Fruit fly (Drosophila melanogaster) whole organism, prepupa: ENCODE results near the gene CG3982.

ENCODE experiments used
- CG10631 ChIP-seq: fragments of 200-800 bp; sonication (Bioruptor generic); optimal IDR thresholded peaks from 2 replicates; lab custom pipeline; 2016; ENCODE audit warnings: missing biosample characterization, missing genetic modification characterization
- CG10669 ChIP-seq: fragments of 200-800 bp; sonication (Bioruptor generic); optimal IDR thresholded peaks from 3 replicates; lab custom pipeline; 2018; ENCODE audit warnings: missing biosample characterization, mild to moderate bottlenecking, missing genetic modification characterization, moderate library complexity
- CG11294 ChIP-seq: fragments of 200-800 bp; sonication (Bioruptor generic); IDR thresholded peaks from 2 replicates; pipeline ENCODE4 v1.3.6; 2022; ENCODE audit warnings: missing biosample characterization, missing genetic modification characterization
- CG11762 ChIP-seq: fragments of 200-800 bp; sonication (Bioruptor generic); optimal IDR thresholded peaks from 3 replicates; lab custom pipeline; 2016; ENCODE audit warnings: missing biosample characterization, missing genetic modification characterization; ENCODE audit not compliant: insufficient read depth
- CG11902 ChIP-seq: fragments of 200-800 bp; sonication (Bioruptor generic); optimal IDR thresholded peaks from 3 replicates; lab custom pipeline; 2016; ENCODE audit warnings: missing biosample characterization, missing genetic modification characterization
- CG15336 ChIP-seq: fragments of 200-800 bp; sonication (Bioruptor generic); IDR thresholded peaks from 2 replicates; pipeline ENCODE4 v1.3.6; 2022; ENCODE audit warnings: missing biosample characterization, missing genetic modification characterization
- CG3032 ChIP-seq: fragments of 200-800 bp; optimal IDR thresholded peaks from 2 replicates; lab custom pipeline; 2019; ENCODE audit warnings: missing biosample characterization, mild to moderate bottlenecking, missing genetic modification characterization, moderate library complexity
- CG31627 ChIP-seq: fragments of 200-800 bp; sonication (Bioruptor generic); optimal IDR thresholded peaks from 3 replicates; lab custom pipeline; 2016; ENCODE audit warnings: missing biosample characterization, missing genetic modification characterization
- CG32006 ChIP-seq: fragments of 200-800 bp; sonication (Bioruptor generic); optimal IDR thresholded peaks from 3 replicates; lab custom pipeline; 2017; ENCODE audit warnings: missing biosample characterization, mild to moderate bottlenecking, missing genetic modification characterization
- CG34406 ChIP-seq: fragments of 200-800 bp; sonication (Bioruptor generic); optimal IDR thresholded peaks from 3 replicates; lab custom pipeline; 2016; ENCODE audit warnings: missing biosample characterization, missing genetic modification characterization
- CG3919 ChIP-seq: fragments of 200-800 bp; sonication (Bioruptor generic); optimal IDR thresholded peaks from 3 replicates; lab custom pipeline; 2016; ENCODE audit warnings: missing biosample characterization, missing genetic modification characterization
- CG4318 ChIP-seq: fragments of 200-800 bp; sonication (Bioruptor generic); optimal IDR thresholded peaks from 3 replicates; lab custom pipeline; 2017; ENCODE audit warnings: missing biosample characterization, mild to moderate bottlenecking, missing genetic modification characterization
- CG6163 ChIP-seq: fragments of 200-800 bp; sonication (Bioruptor generic); IDR thresholded peaks from 3 replicates; pipeline ENCODE4 v1.3.6; 2022; ENCODE audit warnings: missing biosample characterization, missing genetic modification characterization
- CG6276 ChIP-seq: fragments of 200-800 bp; sonication (Bioruptor generic); optimal IDR thresholded peaks from 2 replicates; lab custom pipeline; 2017; ENCODE audit warnings: missing biosample characterization, mild to moderate bottlenecking, missing genetic modification characterization
- CG6808 ChIP-seq: fragments of 200-800 bp; sonication (Bioruptor generic); optimal IDR thresholded peaks from 3 replicates; lab custom pipeline; 2017; ENCODE audit warnings: missing biosample characterization, missing genetic modification characterization, mild to moderate bottlenecking, moderate library complexity, missing genetic modification reagents
- CG8119 ChIP-seq: fragments of 200-800 bp; sonication (Bioruptor generic); IDR thresholded peaks from 3 replicates; pipeline ENCODE4 v1.3.6; 2022; ENCODE audit warnings: missing biosample characterization, missing genetic modification characterization
- CG8319 ChIP-seq: fragments of 200-800 bp; sonication (Bioruptor generic); optimal IDR thresholded peaks from 3 replicates; lab custom pipeline; 2016; ENCODE audit warnings: missing biosample characterization, missing genetic modification characterization
- CG8632 ChIP-seq: fragments of 200-800 bp; sonication (Bioruptor generic); optimal IDR thresholded peaks from 3 replicates; lab custom pipeline; 2016; ENCODE audit warnings: missing biosample characterization, missing genetic modification characterization
- CG9139 ChIP-seq: fragments of 200-800 bp; sonication (Bioruptor generic); optimal IDR thresholded peaks from 3 replicates; lab custom pipeline; 2017; ENCODE audit warnings: missing biosample characterization, mild to moderate bottlenecking, missing genetic modification characterization
- Eip78C ChIP-seq: fragments of 200-800 bp; sonication (Bioruptor generic); peaks from one replicate; lab custom pipeline; 2016; ENCODE audit warnings: missing biosample characterization, missing genetic modification characterization
- Eip93F ChIP-seq: fragments of 200-800 bp; sonication (Bioruptor generic); optimal IDR thresholded peaks from 2 replicates; lab custom pipeline; 2016; ENCODE audit warnings: missing biosample characterization, mild to moderate bottlenecking, missing genetic modification characterization
- Ets21C ChIP-seq: fragments of 200-800 bp; sonication (Bioruptor generic); optimal IDR thresholded peaks from 3 replicates; lab custom pipeline; 2016; ENCODE audit warnings: missing biosample characterization, missing genetic modification characterization
- Ets96B ChIP-seq: fragments of 200-800 bp; optimal IDR thresholded peaks from 2 replicates; lab custom pipeline; 2019; ENCODE audit warnings: missing biosample characterization, mild to moderate bottlenecking, missing genetic modification characterization, moderate library complexity
- Gug ChIP-seq: fragments of 200-800 bp; sonication (Bioruptor generic); IDR thresholded peaks from 2 replicates; pipeline ENCODE4 v1.3.6; 2022; ENCODE audit warnings: missing biosample characterization, missing genetic modification characterization
- Lpt ChIP-seq: fragments of 200-800 bp; sonication (Bioruptor generic); optimal IDR thresholded peaks from 3 replicates; lab custom pipeline; 2016; ENCODE audit warnings: missing biosample characterization, missing genetic modification characterization
- Met ChIP-seq: fragments of 200-800 bp; sonication (Bioruptor generic); optimal IDR thresholded peaks from 3 replicates; lab custom pipeline; 2016; ENCODE audit warnings: missing biosample characterization, missing genetic modification characterization
- OdsH ChIP-seq: fragments of 200-800 bp; sonication (Bioruptor generic); optimal IDR thresholded peaks from 3 replicates; lab custom pipeline; 2016; ENCODE audit warnings: missing biosample characterization, missing genetic modification characterization
- Smox ChIP-seq: fragments of 200-800 bp; sonication (Bioruptor generic); optimal IDR thresholded peaks from 3 replicates; lab custom pipeline; 2016; ENCODE audit warnings: missing biosample characterization, missing genetic modification characterization
- Sox14 ChIP-seq: fragments of 200-800 bp; sonication (Bioruptor generic); optimal IDR thresholded peaks from 3 replicates; lab custom pipeline; 2016; ENCODE audit warnings: missing biosample characterization, missing genetic modification characterization
- Sox15 ChIP-seq: fragments of 200-800 bp; sonication (Bioruptor generic); optimal IDR thresholded peaks from 3 replicates; lab custom pipeline; 2016; ENCODE audit warnings: missing biosample characterization, missing genetic modification characterization
- achi ChIP-seq: fragments of 200-800 bp; sonication (Bioruptor generic); optimal IDR thresholded peaks from 3 replicates; lab custom pipeline; 2016; ENCODE audit warnings: missing biosample characterization, missing genetic modification characterization
- acj6 ChIP-seq: fragments of 200-800 bp; sonication (Bioruptor generic); optimal IDR thresholded peaks from 3 replicates; lab custom pipeline; 2016; ENCODE audit warnings: missing biosample characterization, missing genetic modification characterization
- cyc ChIP-seq: fragments of 200-800 bp; sonication (Bioruptor generic); optimal IDR thresholded peaks from 3 replicates; lab custom pipeline; 2016; ENCODE audit warnings: missing biosample characterization, missing genetic modification characterization
- dac ChIP-seq: fragments of 200-800 bp; sonication (Bioruptor generic); optimal IDR thresholded peaks from 2 replicates; lab custom pipeline; 2017; ENCODE audit warnings: missing biosample characterization, mild to moderate bottlenecking, missing genetic modification characterization
- eg ChIP-seq: fragments of 200-800 bp; sonication (Bioruptor generic); IDR thresholded peaks from 3 replicates; pipeline ENCODE4 v1.3.6; 2022; ENCODE audit warnings: missing biosample characterization, missing genetic modification characterization
- fd59A ChIP-seq: fragments of 200-800 bp; sonication (Bioruptor generic); optimal IDR thresholded peaks from 2 replicates; lab custom pipeline; 2017; ENCODE audit warnings: missing biosample characterization, mild to moderate bottlenecking, missing genetic modification characterization, missing genetic modification reagents
- fd85E ChIP-seq: fragments of 200-800 bp; sonication (Bioruptor generic); optimal IDR thresholded peaks from 3 replicates; lab custom pipeline; 2016; ENCODE audit warnings: missing biosample characterization, missing genetic modification characterization
- fkh ChIP-seq: fragments of 200-800 bp; sonication (Bioruptor generic); optimal IDR thresholded peaks from 3 replicates; lab custom pipeline; 2017; ENCODE audit warnings: missing biosample characterization, mild to moderate bottlenecking, missing genetic modification characterization, moderate library complexity
- net ChIP-seq: fragments of 200-800 bp; sonication (Bioruptor generic); optimal IDR thresholded peaks from 3 replicates; lab custom pipeline; 2016; ENCODE audit warnings: missing biosample characterization, missing genetic modification characterization
- pdm3 ChIP-seq: fragments of 200-800 bp; sonication (Bioruptor generic); optimal IDR thresholded peaks from 3 replicates; lab custom pipeline; 2016; ENCODE audit warnings: missing biosample characterization, missing genetic modification characterization
- salr ChIP-seq, 2 experiments: fragments of 200-800 bp; sonication (Bioruptor generic); optimal IDR thresholded peaks; 3 replicates each; lab custom pipeline; 2016 to 2018; ENCODE audit warnings: missing biosample characterization in 2 of 2, missing genetic modification characterization in 2 of 2, mild to moderate bottlenecking in 1 of 2
- spab ChIP-seq: fragments of 200-800 bp; sonication (Bioruptor generic); optimal IDR thresholded peaks from 2 replicates; lab custom pipeline; 2017; ENCODE audit warnings: missing biosample characterization, mild to moderate bottlenecking, missing genetic modification characterization, missing genetic modification reagents
- ss ChIP-seq, 2 experiments: fragments of 200-800 bp; sonication (Bioruptor generic); optimal IDR thresholded peaks; 2 replicates in 1 of 2; 3 replicates in 1 of 2; lab custom pipeline; 2017 to 2018; ENCODE audit warnings: mild to moderate bottlenecking in 2 of 2, missing biosample characterization in 2 of 2, missing genetic modification characterization in 2 of 2, moderate library complexity in 1 of 2
- svp ChIP-seq: fragments of 200-800 bp; sonication (Bioruptor generic); peaks from one replicate; lab custom pipeline; 2016; ENCODE audit warnings: missing biosample characterization, missing genetic modification characterization

Gene CG3982

DNA sequence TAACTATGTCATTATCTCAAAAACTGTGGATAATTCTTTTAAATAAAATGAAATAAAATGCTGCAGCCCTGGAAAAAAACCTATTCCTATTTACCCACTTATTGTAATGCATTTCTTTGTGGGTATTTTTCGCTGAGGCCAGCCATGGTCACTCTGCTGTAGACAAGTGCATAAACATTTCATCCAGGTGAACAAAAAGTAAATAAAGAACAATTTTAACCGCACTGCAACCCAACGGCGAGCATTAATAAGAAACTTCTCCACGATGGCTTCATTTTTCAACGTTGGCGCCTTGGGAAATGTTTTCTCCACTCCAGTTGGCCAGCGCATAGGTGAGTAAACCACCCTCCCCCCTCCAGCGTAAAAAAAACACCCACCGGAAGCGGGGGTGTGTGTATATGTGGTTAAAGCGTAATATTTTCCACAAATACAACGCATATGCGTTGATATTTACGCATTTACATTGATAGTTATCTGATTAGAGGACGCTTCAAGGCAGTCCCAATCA is 29.6 kb upstream of the CG3982 start, which contains the start of gene CG3529 (continued):
- TF ChIP-seq CG6163 (GFP tag; lab: Robert Waterston, UW) (0 out of 3 replicates have a peak, but pooled peaks have one; percentile 38), Ets21C (GFP tag; lab: Kevin White, UChicago) (peak; percentile 21), OdsH (peak; percentile 8), ss (GFP tag; optimal IDR thresholded peaks at IDR 0.05; lab: Kevin White, UChicago) (peak in 1 of 2 experiments; percentile 61), CG34406 (GFP tag; lab: Kevin White, UChicago) (no peak), spab (GFP tag; lab: Kevin White, UChicago) (no peak), CG8632 (no peak), Sox15 (no peak), Ets96B (tag; lab: Kevin White, UChicago) (no peak), Smox (GFP tag; lab: Kevin White, UChicago) (peak; percentile 24), acj6 (no peak), Gug (GFP tag; lab: Robert Waterston, UW) (no peak), cyc (GFP tag; lab: Kevin White, UChicago) (peak; percentile 26), CG6276 (GFP tag; lab: Kevin White, UChicago) (no peak), CG3032 (tag; lab: Kevin White, UChicago) (peak; percentile 7), Lpt (GFP tag; lab: Kevin White, UChicago) (no peak), CG31627 (peak; percentile 5), Sox14 (peak; percentile 25), Met (GFP tag; lab: Kevin White, UChicago) (peak; percentile 47), pdm3 (GFP tag; lab: Kevin White, UChicago) (peak; percentile 4), CG10631 (GFP tag; lab: Kevin White, UChicago) (peak; percentile 25), CG6808 (GFP tag; lab: Kevin White, UChicago) (peak; percentile 62)

DNA sequence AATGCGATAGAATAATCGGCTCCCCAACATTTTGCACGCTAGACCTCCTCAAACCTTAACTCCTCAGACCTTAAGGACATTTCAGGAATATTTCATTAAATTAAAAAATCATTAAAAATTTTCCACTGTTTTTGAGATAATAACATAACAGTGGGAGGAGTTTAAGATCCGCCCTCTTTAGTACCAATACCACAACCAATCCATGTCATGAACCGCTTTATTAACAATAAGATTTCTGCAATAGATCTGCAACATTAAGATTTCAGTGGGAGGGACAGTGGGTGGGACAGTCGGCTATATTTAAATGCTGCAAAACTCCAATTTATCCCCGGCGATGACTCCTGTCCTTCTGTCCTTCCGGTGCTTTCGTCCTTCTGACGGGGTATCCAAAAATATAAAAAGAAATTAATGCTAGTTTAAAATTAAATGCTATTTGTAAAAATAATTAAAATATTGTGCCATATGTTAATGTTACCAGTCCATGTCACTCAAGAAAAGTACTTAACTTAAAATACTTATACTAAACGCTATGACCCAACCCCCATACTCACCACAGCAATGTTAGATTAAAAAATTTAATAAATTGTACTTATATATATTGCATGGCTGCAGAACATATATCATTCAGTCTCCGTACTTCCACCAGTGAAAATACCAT is 25.6 kb upstream of the CG3982 start, which contains the start of gene Srg3:
Srg3 (plus strand) TSS at position 608 of the 658 bp plus-strand sequence.
- TF ChIP-seq CG3919 (GFP tag; lab: Kevin White, UChicago), result no peak
- no peak for TF ChIP-seq Gug (GFP tag; lab: Robert Waterston, UW)
- no peak for TF ChIP-seq fd85E
- peak; percentile 26 for TF ChIP-seq CG32006 (GFP tag; lab: Kevin White, UChicago)
- no peak for TF ChIP-seq fd59A (GFP tag; lab: Kevin White, UChicago)
- TF ChIP-seq fkh (GFP tag; lab: Kevin White, UChicago), result no peak
- TF ChIP-seq CG6163 (GFP tag; lab: Robert Waterston, UW), result no peak
- peak; percentile 68 for TF ChIP-seq svp (GFP tag; lab: Kevin White, UChicago)
- no peak for TF ChIP-seq CG8632
- TF ChIP-seq Eip93F (GFP tag; lab: Kevin White, UChicago), result no peak
- TF ChIP-seq salr (GFP tag; optimal IDR thresholded peaks at IDR 0.05; lab: Kevin White, UChicago), result no peak
- TF ChIP-seq CG8319, result no peak
- no peak for TF ChIP-seq cyc (GFP tag; lab: Kevin White, UChicago)
- TF ChIP-seq CG15336 (GFP tag; lab: Robert Waterston, UW), result no peak
- TF ChIP-seq eg (GFP tag; lab: Robert Waterston, UW), result no peak
- TF ChIP-seq CG4318 (GFP tag; lab: Kevin White, UChicago), result no peak
- no peak for TF ChIP-seq CG11902 (GFP tag; lab: Kevin White, UChicago)

DNA sequence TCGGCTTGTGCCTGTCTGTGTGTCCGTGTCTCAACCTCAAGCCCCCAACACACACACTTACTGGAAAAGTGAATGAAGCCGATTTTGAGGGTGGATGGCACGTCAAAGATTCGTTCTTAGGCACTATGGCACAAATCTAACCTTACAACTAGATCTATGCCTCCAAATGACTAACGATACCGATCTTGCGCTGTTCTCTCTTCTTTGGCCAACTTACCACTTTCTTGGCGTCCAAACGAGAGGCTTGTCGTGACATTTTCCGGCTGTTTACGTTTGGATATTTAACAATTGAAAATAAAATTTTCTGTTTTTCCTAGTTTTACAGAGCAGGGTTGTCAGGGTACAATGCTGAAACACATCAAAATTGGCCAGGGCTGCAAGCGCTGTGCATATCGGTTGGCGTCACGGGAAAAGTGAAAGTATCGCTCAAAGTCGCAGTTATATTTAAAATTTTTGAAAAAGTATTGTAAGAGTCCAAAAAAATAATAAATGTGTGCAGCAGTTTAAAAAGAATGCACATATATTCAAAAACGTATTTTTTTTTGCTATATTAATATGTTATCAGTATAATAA is 24.8 kb upstream of the CG3982 start, which contains the start of the genes Bet3 and Nf-YA:
Bet3 (minus strand) TSS at position 361 of the 573 bp plus-strand sequence.
Nf-YA (minus strand) TSS at position 361 of the 573 bp plus-strand sequence.
- TF ChIP-seq dac (GFP tag; lab: Kevin White, UChicago) (no peak), Ets21C (GFP tag; lab: Kevin White, UChicago) (peak; percentile 31), CG8119 (GFP tag; lab: Robert Waterston, UW) (no peak), Smox (GFP tag; lab: Kevin White, UChicago) (no peak), CG3032 (tag; lab: Kevin White, UChicago) (peak; percentile 43), spab (GFP tag; lab: Kevin White, UChicago) (no peak), acj6 (no peak), CG32006 (GFP tag; lab: Kevin White, UChicago) (peak; percentile 25), fd85E (no peak), Eip78C (peak; percentile 30), CG11902 (GFP tag; lab: Kevin White, UChicago) (no peak), CG31627 (peak; percentile 44), cyc (GFP tag; lab: Kevin White, UChicago) (peak; percentile 39), Eip93F (GFP tag; lab: Kevin White, UChicago) (no peak), CG11294 (GFP tag; lab: Robert Waterston, UW) (no peak), CG9139 (GFP tag; lab: Kevin White, UChicago) (no peak), CG3919 (GFP tag; lab: Kevin White, UChicago) (no peak), CG10669 (GFP tag; lab: Kevin White, UChicago) (no peak), CG10631 (GFP tag; lab: Kevin White, UChicago) (peak; percentile 13), eg (GFP tag; lab: Robert Waterston, UW) (no peak), CG11762 (GFP tag; lab: Kevin White, UChicago) (no peak), CG4318 (GFP tag; lab: Kevin White, UChicago) (no peak), net (GFP tag; lab: Kevin White, UChicago) (no peak), achi (GFP tag; lab: Kevin White, UChicago) (peak; percentile 31)
